Fruit fly (Drosophila melanogaster) whole organism, wandering third instar larva: ENCODE measurements around the gene scramb1.

Experiments
- CrebA ChIP-seq: fragments of 200-800 bp; sonication (Bioruptor generic); optimal IDR thresholded peaks from 2 replicates; lab custom pipeline; 2016; ENCODE audit warnings: missing biosample characterization, mild to moderate bottlenecking, missing genetic modification characterization, borderline replicate concordance
- Mio ChIP-seq: sonication (Bioruptor generic); optimal IDR thresholded peaks from 2 replicates; lab custom pipeline; 2016; ENCODE audit warnings: missing biosample characterization, missing genetic modification characterization
- ey ChIP-seq: fragments of 200-800 bp; sonication (Bioruptor generic); optimal IDR thresholded peaks from 2 replicates; lab custom pipeline; 2016; ENCODE audit warnings: missing biosample characterization, missing genetic modification characterization
- foxo ChIP-seq, 2 experiments: fragments of 200-800 bp; sonication (Bioruptor generic); optimal IDR thresholded peaks; 2 replicates in 1 of 2; 3 replicates in 1 of 2; lab custom pipeline; 2016 to 2017; ENCODE audit warnings: missing biosample characterization in 2 of 2, missing genetic modification characterization in 2 of 2
- fru ChIP-seq: fragments of 200-800 bp; sonication (Bioruptor generic); optimal IDR thresholded peaks from 3 replicates; lab custom pipeline; 2016; ENCODE audit warnings: missing biosample characterization, mild to moderate bottlenecking, missing genetic modification characterization
- psq ChIP-seq: fragments of 200-800 bp; sonication (Bioruptor generic); optimal IDR thresholded peaks from 3 replicates; lab custom pipeline; 2017; ENCODE audit warnings: missing biosample characterization, mild to moderate bottlenecking, missing genetic modification characterization, moderate library complexity
- rgr ChIP-seq: fragments of 200-800 bp; sonication (Bioruptor generic); optimal IDR thresholded peaks from 3 replicates; lab custom pipeline; 2016; ENCODE audit warnings: missing biosample characterization, mild to moderate bottlenecking, missing genetic modification characterization

dm6 chr3L:10249836-10250235, 24.8 kb upstream of the scramb1 start:
- TF ChIP-seq rgr (GFP tag; lab: Kevin White, UChicago) (no peak), psq (GFP tag; lab: Kevin White, UChicago) (no peak), foxo (GFP tag; optimal IDR thresholded peaks at IDR 0.05; lab: Kevin White, UChicago) (no peak), ey (GFP tag; lab: Kevin White, UChicago) (no peak), Mio (no peak), CrebA (GFP tag; lab: Kevin White, UChicago) (no peak), fru (GFP tag; lab: Kevin White, UChicago) (no peak)
